Worm (Caenorhabditis elegans): Measurements from ENCODE around the gene nas-16.

The nas-16 gene

DNA sequence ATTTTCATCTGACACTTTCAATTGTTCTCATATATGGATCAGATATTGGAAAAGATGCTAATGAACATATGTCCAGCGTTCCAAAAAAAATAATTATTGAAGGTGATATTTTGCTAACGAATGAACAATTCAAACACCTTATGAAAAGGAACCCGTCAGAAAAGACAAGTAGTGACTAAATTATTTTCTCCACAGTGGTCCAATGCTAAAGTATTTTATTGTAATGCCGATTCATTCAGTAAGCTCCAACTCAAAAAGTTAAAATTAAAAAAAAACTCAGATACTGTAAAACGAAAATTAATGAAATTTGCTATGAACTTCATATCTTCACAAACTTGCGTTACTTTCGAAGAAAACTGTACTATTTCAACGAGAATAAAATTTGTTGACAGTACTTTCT, at the start of gene nas-16:
Gene nas-16 (plus strand): TSS at position 301 of the 400 bp plus-strand sequence.
- TF ChIP-seq lin-13 (tag; optimal IDR thresholded peaks at IDR 0.05) (no peak), nhr-237 (tag; optimal IDR thresholded peaks at IDR 0.05) (no peak), bed-3 (GFP tag; optimal IDR thresholded peaks at IDR 0.05) (no peak), cnd-1 (tag; optimal IDR thresholded peaks at IDR 0.05) (no peak), ceh-39 (tag; optimal IDR thresholded peaks at IDR 0.05) (no peak), ztf-11 (tag; optimal IDR thresholded peaks at IDR 0.05) (no peak), unc-62 (GFP tag; optimal IDR thresholded peaks at IDR 0.05) (no peak), sptf-1 (tag; optimal IDR thresholded peaks at IDR 0.05) (no peak), pha-4 (tag; optimal IDR thresholded peaks at IDR 0.05) (no peak), hlh-1 (tag; optimal IDR thresholded peaks at IDR 0.05) (no peak), drap-1 (GFP tag; optimal IDR thresholded peaks at IDR 0.05) (no peak), nhr-28 (tag; optimal IDR thresholded peaks at IDR 0.05) (no peak), lin-32 (GFP tag; optimal IDR thresholded peaks at IDR 0.05) (no peak)

DNA sequence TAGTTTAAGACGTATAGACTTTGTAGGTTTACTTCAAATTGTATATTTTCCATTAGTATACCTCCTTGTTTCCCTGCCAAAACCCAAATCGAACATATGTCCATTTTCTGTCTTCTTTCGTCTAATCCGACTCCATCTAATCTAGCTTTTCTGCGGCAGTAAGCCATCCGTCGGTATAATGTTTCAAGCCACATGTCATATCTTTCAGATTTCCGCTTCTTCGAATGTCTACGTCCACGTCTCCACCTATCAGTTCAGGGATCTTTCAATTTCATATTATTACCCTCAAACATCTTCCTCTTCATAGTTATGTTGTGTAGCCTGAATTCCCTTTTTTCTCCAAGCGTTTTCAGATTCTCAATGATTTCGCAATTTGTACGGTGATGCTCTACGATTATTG, 48.0 kb upstream of the nas-16 start:
- TF ChIP-seq ces-1 (GFP tag; optimal IDR thresholded peaks at IDR 0.05) (no peak), bed-3 (GFP tag; optimal IDR thresholded peaks at IDR 0.05) (no peak), elt-1 (tag; optimal IDR thresholded peaks at IDR 0.05; ENCODE audit: borderline replicate concordance, insufficient read depth) (peak; percentile 76), nhr-2 (tag; optimal IDR thresholded peaks at IDR 0.05) (no peak), nhr-28 (tag; optimal IDR thresholded peaks at IDR 0.05) (no peak), unc-39 (tag; optimal IDR thresholded peaks at IDR 0.05) (no peak), M03D4.4 (tag; optimal IDR thresholded peaks at IDR 0.05) (no peak), sem-2 (GFP tag; optimal IDR thresholded peaks at IDR 0.05) (no peak), tbx-8 (GFP tag; optimal IDR thresholded peaks at IDR 0.05) (no peak)

DNA sequence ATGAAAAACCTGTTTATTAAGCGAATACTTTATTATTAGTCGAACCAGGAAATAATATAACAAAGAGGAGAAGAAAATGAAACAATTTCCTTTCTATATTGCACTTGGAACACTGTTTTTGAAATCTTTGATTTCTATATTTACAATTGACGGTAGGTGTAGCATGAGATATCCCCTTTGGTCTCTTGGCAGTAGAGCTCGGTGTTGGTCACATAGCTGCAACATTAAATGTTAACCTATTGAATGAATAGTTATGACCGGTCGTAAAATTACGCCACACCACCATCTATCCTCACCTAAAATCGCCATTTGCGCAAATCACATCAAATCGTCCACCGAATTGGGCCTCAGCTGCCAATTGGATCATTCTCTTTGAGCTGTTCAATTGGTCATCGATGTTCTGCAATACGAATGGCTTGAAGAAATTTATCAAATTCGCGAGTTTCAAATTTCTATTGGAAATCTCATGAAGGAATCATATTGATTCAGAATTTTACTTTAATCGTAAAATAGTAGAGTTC, 47.2 kb upstream of the nas-16 start:
- TF ChIP-seq cnd-1 (tag; optimal IDR thresholded peaks at IDR 0.05), result peak; percentile 3
- TF ChIP-seq snpc-4 (tag; optimal IDR thresholded peaks at IDR 0.05), result no peak
- TF ChIP-seq bed-3 (GFP tag; optimal IDR thresholded peaks at IDR 0.05), result no peak
- no peak for TF ChIP-seq drap-1 (GFP tag; optimal IDR thresholded peaks at IDR 0.05)
- no peak for TF ChIP-seq ceh-39 (tag; optimal IDR thresholded peaks at IDR 0.05)
- TF ChIP-seq ztf-11 (tag; optimal IDR thresholded peaks at IDR 0.05), result no peak
- no peak for TF ChIP-seq tbx-8 (GFP tag; optimal IDR thresholded peaks at IDR 0.05)
- no peak for TF ChIP-seq ham-2 (GFP tag; optimal IDR thresholded peaks at IDR 0.05)
- no peak for TF ChIP-seq ceh-43 (GFP tag; optimal IDR thresholded peaks at IDR 0.05)
- TF ChIP-seq ces-1 (GFP tag; optimal IDR thresholded peaks at IDR 0.05), result peak; percentile 22
- TF ChIP-seq lin-13 (tag; optimal IDR thresholded peaks at IDR 0.05), result no peak
- peak; percentile 13 for TF ChIP-seq sptf-1 (tag; optimal IDR thresholded peaks at IDR 0.05)
- peak; percentile 10 for TF ChIP-seq nhr-2 (tag; optimal IDR thresholded peaks at IDR 0.05)

DNA sequence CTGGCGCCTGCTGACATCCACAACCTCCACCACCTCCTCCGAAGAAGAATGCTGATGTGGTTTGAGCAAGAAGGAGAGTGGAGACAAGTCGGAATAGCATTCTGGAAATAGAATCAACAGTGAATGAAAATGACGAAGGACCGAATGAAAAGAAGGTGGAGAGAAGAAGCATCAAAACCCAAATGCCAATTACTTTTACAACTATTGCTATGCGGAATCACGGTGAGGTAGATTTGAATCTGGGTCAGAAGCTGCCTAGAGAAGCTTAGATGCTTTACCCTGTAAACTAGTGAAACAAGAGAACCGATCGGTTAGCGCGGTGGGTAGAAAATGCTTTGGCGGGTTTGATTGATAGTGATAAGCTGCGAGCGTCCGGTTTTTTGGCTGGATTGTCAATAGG, 45.2 kb upstream of the nas-16 start, which contains the start of gene grl-7:
Gene grl-7 (minus strand): TSS at position 101 of the 400 bp plus-strand sequence.
- TF ChIP-seq lin-13 (tag; optimal IDR thresholded peaks at IDR 0.05), result no peak
- no peak for TF ChIP-seq blmp-1 (tag; optimal IDR thresholded peaks at IDR 0.05)
- no peak for TF ChIP-seq ceh-43 (GFP tag; optimal IDR thresholded peaks at IDR 0.05)
- no peak for TF ChIP-seq mep-1 (tag; optimal IDR thresholded peaks at IDR 0.05)
- TF ChIP-seq nhr-2 (tag; optimal IDR thresholded peaks at IDR 0.05), result no peak
- TF ChIP-seq pha-4 (tag; optimal IDR thresholded peaks at IDR 0.05), result no peak
- no peak for TF ChIP-seq ces-1 (GFP tag; optimal IDR thresholded peaks at IDR 0.05)
- TF ChIP-seq hlh-1 (tag; optimal IDR thresholded peaks at IDR 0.05), result no peak
- no peak for TF ChIP-seq unc-62 (GFP tag; optimal IDR thresholded peaks at IDR 0.05)
- TF ChIP-seq ham-2 (GFP tag; optimal IDR thresholded peaks at IDR 0.05), result no peak
- TF ChIP-seq bed-3 (GFP tag; optimal IDR thresholded peaks at IDR 0.05), result no peak
- no peak for TF ChIP-seq snpc-4 (tag; optimal IDR thresholded peaks at IDR 0.05)
- TF ChIP-seq ztf-11 (tag; optimal IDR thresholded peaks at IDR 0.05), result no peak
- no peak for TF ChIP-seq mls-2 (tag; optimal IDR thresholded peaks at IDR 0.05)
- TF ChIP-seq unc-39 (tag; optimal IDR thresholded peaks at IDR 0.05), result no peak
- no peak for TF ChIP-seq lin-32 (GFP tag; optimal IDR thresholded peaks at IDR 0.05)
- TF ChIP-seq zip-8 (tag; optimal IDR thresholded peaks at IDR 0.05), result no peak

DNA sequence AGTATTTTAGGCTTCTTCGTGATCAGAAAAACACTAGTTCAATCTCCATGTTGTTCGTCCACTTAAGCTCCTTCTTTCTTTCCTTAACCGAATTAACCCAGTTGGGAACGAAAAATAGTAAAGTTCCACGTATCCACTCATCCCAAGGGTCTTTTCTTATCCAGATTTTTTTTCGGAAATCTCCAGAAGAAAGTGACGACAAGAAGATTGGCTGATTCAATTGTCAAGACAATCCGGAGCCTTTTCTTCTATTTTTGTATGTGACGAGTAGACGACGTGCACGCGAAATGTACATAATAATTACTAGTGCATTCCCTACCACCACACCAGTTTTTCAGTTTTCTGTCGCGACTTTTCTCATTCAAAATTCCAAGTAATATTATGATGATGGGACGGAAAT, 40.9 kb upstream of the nas-16 start:
- TF ChIP-seq lsy-2 (tag; optimal IDR thresholded peaks at IDR 0.05) (no peak), ces-1 (GFP tag; optimal IDR thresholded peaks at IDR 0.05) (peak; percentile 19)

DNA sequence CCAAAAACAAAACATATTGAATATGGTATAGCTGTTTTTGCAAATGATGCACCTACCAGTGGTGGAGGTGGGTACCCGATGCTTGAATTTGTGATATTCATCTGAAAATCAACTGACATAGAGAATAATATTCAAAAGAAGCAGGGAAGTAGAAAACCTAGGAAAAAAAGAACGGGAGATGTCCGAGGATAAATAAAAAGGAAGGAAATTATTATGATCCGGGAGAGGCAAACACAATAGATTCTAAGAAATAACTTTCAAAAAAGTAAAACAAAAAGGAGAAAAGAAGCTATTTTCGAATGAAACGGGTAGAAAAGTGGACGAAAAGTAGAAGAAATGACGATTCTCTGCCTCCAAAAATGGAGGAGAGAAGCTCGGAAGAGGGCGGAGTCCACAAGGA, 39.2 kb upstream of the nas-16 start, which contains the start of gene npr-25:
Gene npr-25 (minus strand): TSS at position 101 of the 400 bp plus-strand sequence.
- TF ChIP-seq nhr-12 (tag; optimal IDR thresholded peaks at IDR 0.05), result no peak
- no peak for TF ChIP-seq ceh-83 (GFP tag; optimal IDR thresholded peaks at IDR 0.05)
- TF ChIP-seq snpc-4 (tag; optimal IDR thresholded peaks at IDR 0.05), result no peak
- no peak for TF ChIP-seq unc-62 (GFP tag; optimal IDR thresholded peaks at IDR 0.05)
- TF ChIP-seq ztf-11 (tag; optimal IDR thresholded peaks at IDR 0.05), result no peak
- TF ChIP-seq ces-1 (GFP tag; optimal IDR thresholded peaks at IDR 0.05), result no peak
- TF ChIP-seq nhr-2 (tag; optimal IDR thresholded peaks at IDR 0.05), result no peak
- TF ChIP-seq unc-39 (tag; optimal IDR thresholded peaks at IDR 0.05), result no peak
- no peak for TF ChIP-seq pha-4 (tag; optimal IDR thresholded peaks at IDR 0.05)
- no peak for TF ChIP-seq sem-2 (GFP tag; optimal IDR thresholded peaks at IDR 0.05)
